Worm (Caenorhabditis elegans): ENCODE results near the gene F11D5.5.

- TF ChIP-seq him-1 (tag; optimal IDR thresholded peaks at IDR 0.05) (no peak), W03F9.2 (tag; optimal IDR thresholded peaks at IDR 0.05) (no peak)
Measured at ce11 chrX:3297812-3298211, 4.1 kb upstream of the F11D5.5 start.
